Worm (Caenorhabditis elegans): ENCODE results near the gene mpz-1.

- no peak for TF ChIP-seq dao-5 (tag; optimal IDR thresholded peaks at IDR 0.05)
- TF ChIP-seq him-1 (tag; optimal IDR thresholded peaks at IDR 0.05) = no peak
- no peak for TF ChIP-seq W03F9.2 (tag; optimal IDR thresholded peaks at IDR 0.05)
Measured at ce11 chrII:10693655-10694054, 84.3 kb downstream of the mpz-1 start, which contains the start of gene gbh-1.

Data from whole organism, L4/young adult.